Worm (Caenorhabditis elegans) whole organism, L1 larva: ENCODE results near the gene F10A3.12.

Experiments
- ama-1 ChIP-seq: fragments of 150-350 bp; optimal IDR thresholded peaks from 2 replicates; lab custom pipeline; 2014
- blmp-1 ChIP-seq: fragments of 150-350 bp; optimal IDR thresholded peaks from 2 replicates; lab custom pipeline; 2014; ENCODE audit warnings: missing biosample characterization, missing genetic modification characterization
- isw-1 ChIP-seq: fragments of 200-800 bp; sonication (Bioruptor generic); IDR thresholded peaks from 2 replicates; pipeline ENCODE4 v1.3.6; 2022; ENCODE audit warnings: missing genetic modification characterization, missing compliant biosample characterization
- nhr-237 ChIP-seq: fragments of 150-350 bp; optimal IDR thresholded peaks from 2 replicates; lab custom pipeline; 2014; ENCODE audit warnings: missing biosample characterization, missing genetic modification characterization
- nhr-90 ChIP-seq: sonication (generic microtip); optimal IDR thresholded peaks from 2 replicates; lab custom pipeline; 2016; ENCODE audit warnings: mild to moderate bottlenecking, missing genetic modification characterization, missing compliant biosample characterization; ENCODE audit not compliant: poor library complexity
- sox-4 ChIP-seq: sonication (generic microtip); optimal IDR thresholded peaks from 2 replicates; lab custom pipeline; 2016; ENCODE audit warnings: missing genetic modification characterization, missing compliant biosample characterization
- ztf-11 ChIP-seq, 2 experiments: sonication (generic microtip); optimal IDR thresholded peaks; 2 replicates each; lab custom pipeline; 2016 to 2017; ENCODE audit warnings: missing genetic modification characterization in 2 of 2, missing biosample characterization in 1 of 2, missing compliant biosample characterization in 1 of 2

DNA sequence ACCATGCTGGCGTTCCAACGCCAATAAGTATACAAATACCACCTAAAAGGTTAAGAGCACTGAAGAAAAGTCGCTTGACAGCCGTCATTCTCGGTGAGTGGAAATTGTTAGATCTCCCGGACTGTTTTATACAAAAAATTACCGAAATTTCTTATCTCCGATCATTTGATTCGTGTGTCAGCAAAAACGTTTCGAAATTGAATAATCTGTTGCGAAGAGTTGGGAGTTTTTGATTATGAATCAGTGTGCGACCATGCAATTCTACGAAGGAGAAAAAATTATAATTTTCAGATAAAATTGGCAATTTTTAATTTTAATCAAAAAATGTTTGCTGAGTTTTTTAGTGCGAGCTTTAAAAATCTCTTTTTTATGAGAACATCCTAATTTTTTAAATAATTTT, 24.3 kb upstream of the F10A3.12 start, which contains the start of gene clc-11:
- no peak for TF ChIP-seq ztf-11 (tag; optimal IDR thresholded peaks at IDR 0.05; lab: Kevin White, UChicago)
- TF ChIP-seq sox-4 = no peak
- no peak for TF ChIP-seq nhr-237 (tag; lab: Kevin White, UChicago)
- no peak for TF ChIP-seq ama-1 (lab: Kevin White, UChicago)
- TF ChIP-seq isw-1 (GFP tag; lab: Robert Waterston, UW) = no peak
- no peak for TF ChIP-seq blmp-1 (tag; lab: Kevin White, UChicago)
- no peak for TF ChIP-seq nhr-90 (tag; lab: Kevin White, UChicago)
